Worm (Caenorhabditis elegans): ENCODE data around the gene ckc-1.
A peak's percentile ranks its signal among the peaks of the same experiment; 100 is the strongest.

Gene ckc-1

DNA sequence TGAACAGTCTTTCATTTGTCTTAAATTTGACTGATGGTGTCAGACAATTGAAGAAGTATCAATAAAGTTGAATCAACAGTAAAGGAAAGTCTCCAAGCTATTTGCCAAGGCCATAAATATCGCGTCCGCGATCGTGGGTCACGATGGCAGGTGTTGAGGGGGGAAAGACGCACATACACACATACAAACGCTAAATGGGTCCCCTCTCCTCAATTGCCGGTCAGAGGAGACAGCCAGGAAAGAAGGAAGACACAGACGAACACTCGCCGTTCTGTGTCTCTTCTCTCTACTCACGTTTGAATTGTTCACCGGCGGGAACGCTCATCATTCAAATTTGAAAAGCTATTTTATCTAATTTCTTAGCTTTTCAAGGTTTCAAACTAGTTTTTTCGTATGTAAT lies 35.5 kb upstream of the ckc-1 start (continued):
- TF ChIP-seq fkh-2 (tag; optimal IDR thresholded peaks at IDR 0.05) (no peak), lin-39 (tag; optimal IDR thresholded peaks at IDR 0.05) (peak; percentile 86), daf-12 (tag; optimal IDR thresholded peaks at IDR 0.05) (no peak), ceh-16 (tag; optimal IDR thresholded peaks at IDR 0.05) (no peak), nhr-28 (tag; optimal IDR thresholded peaks at IDR 0.05) (no peak)

DNA sequence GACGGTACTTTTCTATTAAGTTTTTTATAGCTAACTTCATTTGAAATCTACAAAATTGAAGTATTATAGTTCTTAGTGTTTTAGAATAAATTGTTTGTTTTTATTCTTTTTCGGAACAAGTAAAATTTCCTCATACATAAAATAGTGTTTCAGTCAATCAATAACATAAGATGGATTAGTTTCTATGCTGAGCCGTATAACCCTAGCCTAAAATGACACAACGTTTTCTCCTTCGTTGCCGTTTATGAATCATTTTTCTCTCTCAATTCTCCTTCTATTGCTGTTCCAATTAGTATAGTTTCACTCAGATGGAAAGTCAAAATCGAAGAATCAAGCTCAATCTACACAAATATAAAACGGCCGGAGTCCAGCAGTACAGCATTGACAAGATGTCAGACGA lies 34.2 kb upstream of the ckc-1 start, which contains the start of gene rgs-7:
TSS of gene rgs-7 (plus strand) at position 301 of the 400 bp plus-strand sequence.
- TF ChIP-seq ZK546.5 (tag; optimal IDR thresholded peaks at IDR 0.05) (no peak), ceh-28 (tag; optimal IDR thresholded peaks at IDR 0.05) (no peak), sea-2 (GFP tag; optimal IDR thresholded peaks at IDR 0.05) (no peak), nhr-43 (tag; optimal IDR thresholded peaks at IDR 0.05; ENCODE audit: poor library complexity, severe bottlenecking) (no peak), unc-62 (GFP tag; optimal IDR thresholded peaks at IDR 0.05) (no peak), fkh-10 (GFP tag; optimal IDR thresholded peaks at IDR 0.05) (no peak), ama-1 (optimal IDR thresholded peaks at IDR 0.05) (no peak), snpc-4 (tag; optimal IDR thresholded peaks at IDR 0.05) (no peak), lsy-12 (tag; optimal IDR thresholded peaks at IDR 0.05) (no peak), mml-1 (tag; optimal IDR thresholded peaks at IDR 0.05) (no peak), nhr-25 (tag; optimal IDR thresholded peaks at IDR 0.05) (no peak), egl-27 (tag; optimal IDR thresholded peaks at IDR 0.05) (no peak), mdl-1 (tag; optimal IDR thresholded peaks at IDR 0.05) (no peak), nhr-76 (tag; optimal IDR thresholded peaks at IDR 0.05) (no peak), ztf-11 (tag; optimal IDR thresholded peaks at IDR 0.05) (no peak)

DNA sequence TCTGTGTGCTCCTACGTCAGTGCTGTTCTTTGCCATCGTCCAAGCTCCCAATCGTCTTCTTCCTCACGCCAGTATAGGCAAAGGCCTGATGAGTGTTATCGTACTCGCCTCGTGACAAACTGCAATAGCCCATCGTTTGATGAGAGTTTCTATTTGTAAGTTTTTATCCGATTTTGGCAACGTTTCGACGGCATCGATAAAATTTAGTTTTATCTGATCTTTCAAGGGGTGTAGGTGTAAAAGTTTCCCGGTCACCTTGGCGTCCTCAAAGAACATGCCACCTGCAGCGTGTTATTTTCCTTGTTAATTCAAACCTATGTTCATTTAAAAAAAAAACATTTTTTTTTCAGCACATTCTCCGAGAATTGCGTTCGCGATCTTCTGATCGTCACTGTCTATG lies 29.3 kb upstream of the ckc-1 start:
- TF ChIP-seq pha-4 (tag; optimal IDR thresholded peaks at IDR 0.05) (no peak), nhr-25 (tag; optimal IDR thresholded peaks at IDR 0.05) (peak; percentile 32), eor-1 (tag; optimal IDR thresholded peaks at IDR 0.05) (no peak), elt-1 (tag; optimal IDR thresholded peaks at IDR 0.05) (peak; percentile 73), pqm-1 (tag; optimal IDR thresholded peaks at IDR 0.05) (no peak)

DNA sequence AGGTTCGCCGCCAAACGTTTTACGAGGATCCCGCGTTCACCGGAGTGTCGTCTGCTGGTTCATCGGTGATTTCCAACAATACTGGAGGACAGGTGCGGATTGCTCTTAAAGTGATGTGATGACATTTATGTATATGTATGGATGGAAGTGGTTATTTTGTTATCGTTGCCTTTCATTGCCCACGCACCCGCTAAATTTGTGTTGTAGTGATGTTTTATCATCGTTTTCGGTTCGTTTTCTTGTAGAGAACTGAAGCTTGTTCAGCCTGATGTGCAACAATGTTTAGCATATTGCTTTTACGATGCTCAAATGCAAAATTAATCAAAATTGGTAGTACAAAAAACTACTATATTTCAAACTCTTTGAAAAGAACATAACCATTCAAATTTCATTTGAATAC lies 28.6 kb upstream of the ckc-1 start:
- TF ChIP-seq elt-2 (tag; optimal IDR thresholded peaks at IDR 0.05) (peak; percentile 31), nhr-77 (tag; optimal IDR thresholded peaks at IDR 0.05) (no peak)

DNA sequence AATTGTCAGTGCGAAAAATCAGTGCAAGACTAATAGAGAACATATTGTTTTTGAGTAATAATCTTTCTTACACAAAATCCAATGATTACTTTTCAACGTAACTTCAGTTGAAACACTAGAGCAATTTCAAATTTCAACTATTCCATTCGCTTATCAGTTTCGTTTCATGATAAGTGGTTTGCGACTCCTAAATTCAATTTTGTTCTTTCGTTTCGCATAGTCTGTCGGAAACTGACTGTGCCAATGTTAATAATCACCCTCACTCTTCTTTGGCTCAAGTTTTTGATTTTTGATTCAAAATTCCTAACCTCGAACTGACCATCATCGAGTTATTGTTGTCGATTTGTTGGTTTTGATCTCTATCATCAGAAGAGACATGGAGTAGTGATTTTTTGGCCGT lies 27.7 kb upstream of the ckc-1 start:
- TF ChIP-seq elt-2 (tag; optimal IDR thresholded peaks at IDR 0.05) = peak; percentile 68
- TF ChIP-seq zag-1 (tag; optimal IDR thresholded peaks at IDR 0.05) = no peak
- TF ChIP-seq pha-4 (tag; optimal IDR thresholded peaks at IDR 0.05) = no peak
- TF ChIP-seq nhr-11 (tag; optimal IDR thresholded peaks at IDR 0.05) = no peak
- no peak for TF ChIP-seq ceh-16 (tag; optimal IDR thresholded peaks at IDR 0.05)
- TF ChIP-seq pqm-1 (tag; optimal IDR thresholded peaks at IDR 0.05) = peak; percentile 85
- TF ChIP-seq nhr-25 (tag; optimal IDR thresholded peaks at IDR 0.05) = no peak
- no peak for TF ChIP-seq unc-39 (tag; optimal IDR thresholded peaks at IDR 0.05)
- no peak for TF ChIP-seq eor-1 (tag; optimal IDR thresholded peaks at IDR 0.05)

DNA sequence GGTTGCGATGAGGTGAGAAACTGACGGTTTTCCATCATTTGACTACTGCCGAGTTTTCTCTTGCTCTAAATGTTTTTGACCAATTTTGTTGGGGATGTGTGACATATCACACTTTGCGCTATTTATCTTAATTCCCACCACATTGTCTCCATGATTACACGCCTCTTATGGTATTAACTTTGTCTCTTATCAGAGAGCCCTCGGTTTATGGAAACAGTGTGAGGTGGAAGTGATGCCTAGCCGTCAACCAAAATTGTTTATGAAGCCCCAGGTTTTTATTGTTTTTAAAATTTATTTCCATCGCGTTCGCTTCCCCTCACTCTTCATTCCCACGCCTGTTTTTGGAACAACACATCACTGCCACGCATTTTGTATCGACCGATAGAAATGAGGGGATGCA lies 25.2 kb upstream of the ckc-1 start:
- TF ChIP-seq lsy-12 (tag; optimal IDR thresholded peaks at IDR 0.05) = no peak
- TF ChIP-seq pqm-1 (tag; optimal IDR thresholded peaks at IDR 0.05) = peak; percentile 34
- peak; percentile 30 for TF ChIP-seq jun-1 (tag; optimal IDR thresholded peaks at IDR 0.05)
- TF ChIP-seq egl-27 (tag; optimal IDR thresholded peaks at IDR 0.05) = no peak
- TF ChIP-seq elt-2 (tag; optimal IDR thresholded peaks at IDR 0.05) = peak; percentile 73
- TF ChIP-seq skn-1 (tag; optimal IDR thresholded peaks at IDR 0.05) = no peak

DNA sequence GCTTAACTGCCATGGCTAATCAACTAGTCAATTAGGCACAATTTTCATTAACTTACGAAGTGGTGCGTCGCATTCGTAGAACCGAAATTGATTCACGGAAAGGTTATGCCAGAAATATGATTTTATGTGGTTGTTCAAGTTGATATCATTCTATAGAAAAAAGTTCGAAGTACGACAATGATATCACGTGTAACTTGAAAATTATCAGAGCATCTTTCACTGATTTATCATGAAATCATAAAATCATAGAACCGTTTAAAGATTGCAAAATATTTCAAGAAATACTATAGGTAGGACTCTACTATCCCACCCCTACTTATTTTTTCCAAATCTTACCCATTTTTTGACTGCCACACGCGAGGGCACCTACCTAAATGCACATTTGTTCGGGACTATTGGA lies 23.5 kb upstream of the ckc-1 start:
- TF ChIP-seq lin-39 (tag; optimal IDR thresholded peaks at IDR 0.05) (no peak), elt-2 (tag; optimal IDR thresholded peaks at IDR 0.05) (peak; percentile 81), pqm-1 (tag; optimal IDR thresholded peaks at IDR 0.05) (peak; percentile 77), egl-5 (tag; optimal IDR thresholded peaks at IDR 0.05) (no peak)

Measured in whole organism, L3 larva.